Fruit fly (Drosophila melanogaster) whole organism, embryonic: Measurements from ENCODE around the gene CG12516.
A peak's percentile ranks its signal among the peaks of the same experiment; 100 is the strongest.

Experiments
- Atf6 ChIP-seq: fragments of 200-800 bp; sonication (Bioruptor generic); IDR thresholded peaks from 2 replicates; pipeline ENCODE4 v1.3.6; 2022; ENCODE audit warnings: missing biosample characterization, missing genetic modification characterization
- CG10209 ChIP-seq: fragments of 200-800 bp; sonication (Bioruptor generic); optimal IDR thresholded peaks from 3 replicates; lab custom pipeline; 2017; ENCODE audit warnings: missing biosample characterization, mild to moderate bottlenecking, missing genetic modification characterization, missing genetic modification reagents
- CG1024 ChIP-seq: fragments of 200-800 bp; sonication (Bioruptor generic); IDR thresholded peaks from 2 replicates; pipeline ENCODE4 v1.3.6; 2022; ENCODE audit warnings: missing biosample characterization, missing genetic modification characterization
- CG11456 ChIP-seq: fragments of 200-800 bp; sonication (Bioruptor generic); IDR thresholded peaks from 3 replicates; pipeline ENCODE4 v1.3.6; 2022; ENCODE audit warnings: missing biosample characterization, missing genetic modification characterization
- CG11723 ChIP-seq: fragments of 200-800 bp; sonication (Bioruptor generic); optimal IDR thresholded peaks from 2 replicates; lab custom pipeline; 2017; ENCODE audit warnings: missing biosample characterization, mild to moderate bottlenecking, missing genetic modification characterization
- CG12104 ChIP-seq: fragments of 200-800 bp; sonication (Bioruptor generic); optimal IDR thresholded peaks from 3 replicates; lab custom pipeline; 2016; ENCODE audit warnings: missing biosample characterization, missing genetic modification characterization
- CG12391 ChIP-seq: fragments of 200-800 bp; sonication (Bioruptor generic); optimal IDR thresholded peaks from 3 replicates; lab custom pipeline; 2018; ENCODE audit warnings: missing biosample characterization, mild to moderate bottlenecking, missing genetic modification characterization, moderate library complexity
- CG12659 ChIP-seq: fragments of 200-800 bp; sonication (Bioruptor generic); optimal IDR thresholded peaks from 3 replicates; lab custom pipeline; 2017; ENCODE audit warnings: mild to moderate bottlenecking, missing biosample characterization, missing genetic modification reagents, missing genetic modification characterization
- CG16779 ChIP-seq: fragments of 200-800 bp; sonication (Bioruptor generic); IDR thresholded peaks from 2 replicates; pipeline ENCODE4 v1.3.6; 2022; ENCODE audit warnings: missing biosample characterization, missing genetic modification characterization
- CG1832 ChIP-seq: fragments of 200-800 bp; sonication (Bioruptor generic); optimal IDR thresholded peaks from 2 replicates; lab custom pipeline; 2017; ENCODE audit warnings: missing biosample characterization, mild to moderate bottlenecking, missing genetic modification characterization, inconsistent platforms
- CG32532 ChIP-seq: fragments of 200-800 bp; sonication (Bioruptor generic); IDR thresholded peaks from 2 replicates; pipeline ENCODE4 v1.3.6; 2022; ENCODE audit warnings: missing biosample characterization, missing genetic modification characterization
- CG3281 ChIP-seq: fragments of 200-800 bp; sonication (Bioruptor generic); optimal IDR thresholded peaks from 3 replicates; lab custom pipeline; 2017; ENCODE audit warnings: missing biosample characterization, mild to moderate bottlenecking, missing genetic modification characterization
- CG33557 ChIP-seq: fragments of 200-800 bp; sonication (Bioruptor generic); optimal IDR thresholded peaks from 2 replicates; lab custom pipeline; 2019; ENCODE audit warnings: missing biosample characterization, mild to moderate bottlenecking, missing genetic modification characterization, moderate library complexity
- CG4424 ChIP-seq: fragments of 200-800 bp; sonication (Bioruptor generic); optimal IDR thresholded peaks from 3 replicates; lab custom pipeline; 2016; ENCODE audit warnings: missing biosample characterization, missing genetic modification characterization
- CG5953 ChIP-seq: fragments of 200-800 bp; sonication (Bioruptor generic); IDR thresholded peaks from 2 replicates; pipeline ENCODE4 v1.3.6; 2022; ENCODE audit warnings: missing biosample characterization, missing genetic modification characterization
- CG6654 ChIP-seq: fragments of 200-800 bp; sonication (Bioruptor generic); optimal IDR thresholded peaks from 2 replicates; lab custom pipeline; 2017; ENCODE audit warnings: missing biosample characterization, mild to moderate bottlenecking, missing genetic modification characterization
- CG8478 ChIP-seq: fragments of >200 bp; optimal IDR thresholded peaks from 2 replicates; lab custom pipeline; 2018
- CG9797 ChIP-seq: fragments of 200-800 bp; sonication (Bioruptor generic); optimal IDR thresholded peaks from 3 replicates; lab custom pipeline; 2018; ENCODE audit warnings: missing biosample characterization, mild to moderate bottlenecking, missing genetic modification characterization
- D19A ChIP-seq: fragments of 200-800 bp; optimal IDR thresholded peaks from 3 replicates; lab custom pipeline; 2019; ENCODE audit warnings: missing biosample characterization, mild to moderate bottlenecking, missing genetic modification characterization, moderate library complexity
- Gug ChIP-seq: fragments of 200-800 bp; sonication (Bioruptor generic); IDR thresholded peaks from 4 replicates; pipeline ENCODE4 v1.3.6; 2022; ENCODE audit warnings: missing biosample characterization, missing genetic modification characterization
- H2.0 ChIP-seq: fragments of 200-800 bp; sonication (Bioruptor generic); IDR thresholded peaks from 2 replicates; pipeline ENCODE4 v1.3.6; 2022; ENCODE audit warnings: missing biosample characterization, missing genetic modification characterization
- HLH3B ChIP-seq: fragments of 200-800 bp; sonication (Bioruptor generic); IDR thresholded peaks from 2 replicates; pipeline ENCODE4 v1.3.6; 2022; ENCODE audit warnings: missing biosample characterization, missing genetic modification characterization
- Hand ChIP-seq: fragments of 200-800 bp; sonication (Bioruptor generic); optimal IDR thresholded peaks from 2 replicates; lab custom pipeline; 2017; ENCODE audit warnings: mild to moderate bottlenecking, missing biosample characterization, missing genetic modification reagents, missing genetic modification characterization
- Hr3 ChIP-seq: fragments of 200-800 bp; sonication (Bioruptor generic); optimal IDR thresholded peaks from 3 replicates; lab custom pipeline; 2016; ENCODE audit warnings: missing biosample characterization, missing genetic modification characterization
- MBD-R2 ChIP-seq: fragments of 200-800 bp; sonication (Bioruptor generic); IDR thresholded peaks from 2 replicates; pipeline ENCODE4 v1.3.6; 2022; ENCODE audit warnings: missing biosample characterization, missing genetic modification characterization
- MTF-1 ChIP-seq: fragments of 200-800 bp; sonication (Bioruptor generic); optimal IDR thresholded peaks from 2 replicates; lab custom pipeline; 2018; ENCODE audit warnings: missing biosample characterization, mild to moderate bottlenecking, missing genetic modification characterization, borderline replicate concordance
- Rfx ChIP-seq: fragments of 200-800 bp; sonication (Bioruptor generic); IDR thresholded peaks from 2 replicates; pipeline ENCODE4 v1.3.6; 2022; ENCODE audit warnings: missing biosample characterization, missing genetic modification characterization
- TFAM ChIP-seq: fragments of 200-800 bp; sonication (Bioruptor generic); optimal IDR thresholded peaks from 2 replicates; lab custom pipeline; 2017; ENCODE audit warnings: missing biosample characterization, missing genetic modification characterization, inconsistent platforms
- Tbp ChIP-seq: fragments of >200 bp; optimal IDR thresholded peaks from 2 replicates; lab custom pipeline; 2018; ENCODE audit warnings: missing biosample characterization, missing genetic modification characterization
- Xbp1 ChIP-seq: fragments of 200-800 bp; sonication (Bioruptor generic); optimal IDR thresholded peaks from 3 replicates; lab custom pipeline; 2016; ENCODE audit warnings: missing biosample characterization, mild to moderate bottlenecking, missing genetic modification characterization
- ac ChIP-seq: fragments of 200-800 bp; sonication (Bioruptor generic); optimal IDR thresholded peaks from 3 replicates; lab custom pipeline; 2017; ENCODE audit warnings: missing biosample characterization, mild to moderate bottlenecking, missing genetic modification characterization
- amos ChIP-seq: fragments of 200-800 bp; sonication (Bioruptor generic); IDR thresholded peaks from 2 replicates; pipeline ENCODE4 v1.3.6; 2022; ENCODE audit warnings: missing biosample characterization, missing genetic modification characterization; ENCODE audit not compliant: partially characterized antibody
- bowl ChIP-seq: fragments of 200-800 bp; sonication (Bioruptor generic); IDR thresholded peaks from 2 replicates; pipeline ENCODE4 v1.3.6; 2022; ENCODE audit warnings: missing biosample characterization, missing genetic modification characterization
- btn ChIP-seq: fragments of 200-800 bp; sonication (Bioruptor generic); optimal IDR thresholded peaks from 2 replicates; lab custom pipeline; 2016; ENCODE audit warnings: missing biosample characterization, missing genetic modification characterization
- chn ChIP-seq: fragments of 200-800 bp; sonication (Bioruptor generic); optimal IDR thresholded peaks from 2 replicates; lab custom pipeline; 2016; ENCODE audit warnings: missing biosample characterization, missing genetic modification characterization
- ci ChIP-seq: fragments of 200-800 bp; sonication (Bioruptor generic); IDR thresholded peaks from 3 replicates; pipeline ENCODE4 v1.3.6; 2022; ENCODE audit warnings: missing biosample characterization, missing genetic modification characterization
- dysf ChIP-seq: fragments of 200-800 bp; sonication (Bioruptor generic); IDR thresholded peaks from 3 replicates; pipeline ENCODE4 v1.3.6; 2022; ENCODE audit warnings: missing biosample characterization, missing genetic modification characterization
- eyg ChIP-seq: fragments of 200-800 bp; sonication (Bioruptor generic); optimal IDR thresholded peaks from 3 replicates; lab custom pipeline; 2016; ENCODE audit warnings: missing biosample characterization, missing genetic modification characterization
- fd3F ChIP-seq: fragments of 200-800 bp; sonication (Bioruptor generic); optimal IDR thresholded peaks from 2 replicates; lab custom pipeline; 2018; ENCODE audit warnings: missing biosample characterization, mild to moderate bottlenecking, missing genetic modification characterization, moderate library complexity
- fd96Cb ChIP-seq: fragments of 200-800 bp; sonication (Bioruptor generic); optimal IDR thresholded peaks from 2 replicates; lab custom pipeline; 2018; ENCODE audit warnings: missing biosample characterization, mild to moderate bottlenecking, missing genetic modification characterization, moderate library complexity
- fu2 ChIP-seq: fragments of 200-800 bp; sonication (Bioruptor generic); optimal IDR thresholded peaks from 2 replicates; lab custom pipeline; 2016; ENCODE audit warnings: missing biosample characterization, missing genetic modification characterization
- gcm2 ChIP-seq: fragments of 200-800 bp; sonication (Bioruptor generic); optimal IDR thresholded peaks from 2 replicates; lab custom pipeline; 2016; ENCODE audit warnings: missing biosample characterization, missing genetic modification characterization
- her ChIP-seq: fragments of 200-800 bp; sonication (Bioruptor generic); optimal IDR thresholded peaks from 2 replicates; lab custom pipeline; 2016; ENCODE audit warnings: missing biosample characterization, missing genetic modification characterization
- kni ChIP-seq: fragments of 200-800 bp; sonication (Bioruptor generic); optimal IDR thresholded peaks from 3 replicates; lab custom pipeline; 2017; ENCODE audit warnings: mild to moderate bottlenecking, missing biosample characterization, missing genetic modification reagents, missing genetic modification characterization
- lbe ChIP-seq: fragments of 200-800 bp; sonication (Bioruptor generic); optimal IDR thresholded peaks from 2 replicates; lab custom pipeline; 2016; ENCODE audit warnings: missing biosample characterization, mild to moderate bottlenecking, missing genetic modification characterization
- lmd ChIP-seq: fragments of 200-800 bp; sonication (Bioruptor generic); IDR thresholded peaks from 2 replicates; pipeline ENCODE4 v1.3.6; 2022; ENCODE audit warnings: missing biosample characterization, missing genetic modification characterization
- onecut ChIP-seq: fragments of 200-800 bp; sonication (Bioruptor generic); IDR thresholded peaks from 2 replicates; pipeline ENCODE4 v1.3.6; 2022; ENCODE audit warnings: missing biosample characterization, missing genetic modification characterization
- otp ChIP-seq: fragments of 200-800 bp; sonication (Bioruptor generic); IDR thresholded peaks from 3 replicates; pipeline ENCODE4, ENCODE4 v1.3.6; 2022; ENCODE audit warnings: missing biosample characterization, missing genetic modification characterization
- row ChIP-seq: fragments of 200-800 bp; sonication (Bioruptor generic); IDR thresholded peaks from 3 replicates; pipeline ENCODE4 v1.3.6; 2022; ENCODE audit warnings: missing biosample characterization, missing genetic modification characterization
- sima ChIP-seq: fragments of 200-800 bp; sonication (Bioruptor generic); optimal IDR thresholded peaks from 2 replicates; lab custom pipeline; 2016; ENCODE audit warnings: missing biosample characterization, missing genetic modification characterization
- so ChIP-seq: fragments of 200-800 bp; sonication (Bioruptor generic); IDR thresholded peaks from 3 replicates; pipeline ENCODE4 v1.3.6; 2022; ENCODE audit warnings: missing biosample characterization, missing genetic modification characterization
- vfl ChIP-seq: fragments of 200-800 bp; sonication (Bioruptor generic); optimal IDR thresholded peaks from 2 replicates; lab custom pipeline; 2016; ENCODE audit warnings: missing biosample characterization, missing genetic modification characterization

CG12516 gene

dm6 chr3R:28332137-28332671 is 27.8 kb upstream of the CG12516 start (continued):
- TF ChIP-seq sima (GFP tag; lab: Kevin White, UChicago) (peak; percentile 13), CG33557 (GFP tag; lab: Kevin White, UChicago) (no peak), HLH3B (GFP tag; lab: Robert Waterston, UW) (peak; percentile 53; the same call in 1 of the 2 replicates), CG11723 (peak; percentile 10), D19A (peak; percentile 12), CG6654 (GFP tag; lab: Kevin White, UChicago) (no peak), ci (no peak), Hand (peak; percentile 37), row (GFP tag; lab: Robert Waterston, UW) (peak; percentile 81), her (GFP tag; lab: Kevin White, UChicago) (no peak), MBD-R2 (GFP tag; lab: Robert Waterston, UW) (no peak; the same call in 1 of the 2 replicates), CG10209 (GFP tag; lab: Kevin White, UChicago) (peak; percentile 43), CG12104 (GFP tag; lab: Kevin White, UChicago) (peak; percentile 37), CG32532 (GFP tag; lab: Robert Waterston, UW) (peak; percentile 76), eyg (peak; percentile 24), Xbp1 (peak; percentile 48), CG1832 (GFP tag; lab: Kevin White, UChicago) (no peak), CG8478 (lab: Kevin White, UChicago) (no peak), btn (GFP tag; lab: Kevin White, UChicago) (no peak), CG5953 (GFP tag; lab: Robert Waterston, UW) (no peak), H2.0 (peak; percentile 65), otp (no peak), amos (no peak), CG1024 (GFP tag; lab: Robert Waterston, UW) (no peak), Hr3 (GFP tag; lab: Kevin White, UChicago) (peak; percentile 34), bowl (no peak), MTF-1 (GFP tag; lab: Kevin White, UChicago) (no peak), so (GFP tag; lab: Robert Waterston, UW) (peak; percentile 70; the same call in 1 of the 3 replicates), fd96Cb (tag; lab: Kevin White, UChicago) (peak; percentile 39), gcm2 (no peak), CG12659 (GFP tag; lab: Kevin White, UChicago) (peak; percentile 79), CG9797 (GFP tag; lab: Kevin White, UChicago) (no peak), Rfx (peak; percentile 88), dysf (peak; percentile 81), lmd (GFP tag; lab: Robert Waterston, UW) (peak; percentile 65; the same call in 1 of the 2 replicates), fd3F (GFP tag; lab: Kevin White, UChicago) (peak; percentile 64), fu2 (peak; percentile 39), lbe (GFP tag; lab: Kevin White, UChicago) (no peak), CG4424 (GFP tag; lab: Kevin White, UChicago) (peak; percentile 35), CG11456 (GFP tag; lab: Robert Waterston, UW) (0 out of 3 replicates have a peak, but pooled peaks have one; percentile 40), TFAM (GFP tag; lab: Kevin White, UChicago) (no peak), onecut (GFP tag; lab: Robert Waterston, UW) (no peak), kni (no peak), ac (no peak), Tbp (no peak), Gug (peak; percentile 62; the same call in 2 of the 4 replicates), CG16779 (peak; percentile 57), vfl (GFP tag; lab: Kevin White, UChicago) (no peak), CG3281 (GFP tag; lab: Kevin White, UChicago) (peak; percentile 63), CG12391 (peak; percentile 64), chn (GFP tag; lab: Kevin White, UChicago) (peak; percentile 3), Atf6 (GFP tag; lab: Robert Waterston, UW) (peak; percentile 77)
